Worm (Caenorhabditis elegans): ENCODE data around the gene ugt-20.

ugt-20 gene

DNA sequence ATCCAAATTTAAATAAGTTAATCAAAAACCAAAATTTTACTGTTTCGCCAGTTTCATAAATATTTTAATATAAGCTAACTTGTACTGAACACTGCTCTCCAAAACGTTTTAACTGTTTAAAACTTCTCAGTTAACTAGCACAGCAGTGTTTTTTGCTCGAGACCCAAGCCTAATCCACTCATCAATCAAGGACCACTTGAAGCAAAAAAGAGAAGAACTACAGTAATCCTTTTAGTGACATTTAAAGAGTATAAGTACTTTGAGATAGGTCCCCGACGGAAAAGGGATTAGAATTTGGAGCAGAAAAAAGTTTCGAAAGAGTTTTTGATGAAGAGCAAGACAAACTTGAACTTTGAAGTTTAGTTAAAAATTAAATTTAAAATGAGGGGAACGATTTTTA is 18.7 kb downstream of the ugt-20 start:
- no peak for TF ChIP-seq nhr-237 (tag; optimal IDR thresholded peaks at IDR 0.05)
- TF ChIP-seq snpc-4 (tag; optimal IDR thresholded peaks at IDR 0.05): no peak
- no peak for TF ChIP-seq ZK546.5 (tag; optimal IDR thresholded peaks at IDR 0.05)
- TF ChIP-seq ztf-1 (GFP tag; conservative IDR thresholded peaks at IDR 0.05): no peak
- TF ChIP-seq nhr-21 (tag; optimal IDR thresholded peaks at IDR 0.05): no peak
- TF ChIP-seq Y55F3AM.14 (GFP tag; optimal IDR thresholded peaks at IDR 0.05): no peak
- TF ChIP-seq C34F6.9 (tag; optimal IDR thresholded peaks at IDR 0.05): no peak
- TF ChIP-seq unc-62 (GFP tag; optimal IDR thresholded peaks at IDR 0.05): no peak
- no peak for TF ChIP-seq mdl-1 (tag; optimal IDR thresholded peaks at IDR 0.05)
- TF ChIP-seq sem-4 (tag; optimal IDR thresholded peaks at IDR 0.05): no peak
- no peak for TF ChIP-seq egl-27 (tag; optimal IDR thresholded peaks at IDR 0.05)
- no peak for TF ChIP-seq nhr-6 (tag; optimal IDR thresholded peaks at IDR 0.05)
- TF ChIP-seq ceh-16 (tag; optimal IDR thresholded peaks at IDR 0.05): no peak
- no peak for TF ChIP-seq aly-2 (tag; optimal IDR thresholded peaks at IDR 0.05)
- TF ChIP-seq nhr-10 (tag; optimal IDR thresholded peaks at IDR 0.05): no peak
- no peak for TF ChIP-seq lin-39 (tag; optimal IDR thresholded peaks at IDR 0.05)
- TF ChIP-seq nhr-12 (tag; optimal IDR thresholded peaks at IDR 0.05): no peak
- TF ChIP-seq alr-1 (tag; optimal IDR thresholded peaks at IDR 0.05): no peak

DNA sequence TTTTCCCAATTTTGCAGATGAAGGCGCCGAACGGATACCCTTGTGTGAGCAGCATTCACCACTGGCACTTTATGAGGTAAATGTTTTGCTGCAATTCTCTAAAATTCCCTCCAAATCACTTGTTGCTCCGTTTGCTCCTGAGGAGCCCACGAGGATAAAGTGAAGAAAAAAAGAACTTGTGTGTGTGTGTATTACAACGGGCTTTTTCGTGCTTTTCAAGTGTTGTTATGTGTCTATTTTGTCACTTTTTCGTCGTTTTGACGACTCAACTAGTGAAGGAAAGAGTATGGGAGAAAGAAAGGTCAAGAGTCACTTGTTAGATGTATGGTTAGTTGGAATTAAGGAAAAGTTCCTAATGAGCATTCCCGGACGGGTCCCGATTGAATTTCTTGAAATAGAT is 21.3 kb downstream of the ugt-20 start:
- TF ChIP-seq sem-4 (tag; optimal IDR thresholded peaks at IDR 0.05): no peak
- TF ChIP-seq C34F6.9 (tag; optimal IDR thresholded peaks at IDR 0.05): no peak
- TF ChIP-seq ztf-4 (tag; optimal IDR thresholded peaks at IDR 0.05): no peak
- no peak for TF ChIP-seq nhr-23 (tag; optimal IDR thresholded peaks at IDR 0.05)
- no peak for TF ChIP-seq F13H6.1 (tag; optimal IDR thresholded peaks at IDR 0.05)
- TF ChIP-seq ceh-82 (tag; optimal IDR thresholded peaks at IDR 0.05): no peak
- no peak for TF ChIP-seq ztf-1 (GFP tag; conservative IDR thresholded peaks at IDR 0.05)

DNA sequence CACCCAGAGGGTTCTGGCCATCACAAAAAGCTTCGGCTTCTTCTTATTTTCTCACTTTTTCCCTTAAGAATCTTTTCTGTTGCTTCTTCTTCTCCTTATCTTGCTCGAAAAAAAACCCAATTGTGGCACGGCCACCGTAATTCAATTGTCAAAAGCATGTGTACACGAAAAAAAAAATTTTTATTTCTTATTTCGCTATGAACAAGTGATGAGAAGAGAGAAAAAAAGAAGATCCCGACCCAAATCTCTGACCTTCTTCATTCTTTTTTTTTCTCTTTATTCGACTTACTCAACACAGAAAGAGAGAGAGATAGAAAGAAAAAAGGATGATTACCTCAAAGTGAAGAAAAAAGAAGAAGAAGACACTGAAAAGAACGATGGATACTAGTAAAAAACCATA is 22.5 kb downstream of the ugt-20 start:
- TF ChIP-seq unc-62 (GFP tag; optimal IDR thresholded peaks at IDR 0.05) (no peak), lsy-2 (tag; optimal IDR thresholded peaks at IDR 0.05) (peak in 1 of 2 experiments; percentile 41), zag-1 (tag; optimal IDR thresholded peaks at IDR 0.05) (peak; percentile 11), fos-1 (tag; optimal IDR thresholded peaks at IDR 0.05) (no peak), F13H6.1 (tag; optimal IDR thresholded peaks at IDR 0.05) (peak; percentile 28), crh-2 (tag; optimal IDR thresholded peaks at IDR 0.05) (no peak), nhr-21 (tag; optimal IDR thresholded peaks at IDR 0.05) (no peak), C34F6.9 (tag; optimal IDR thresholded peaks at IDR 0.05) (peak; percentile 48), unc-55 (GFP tag; optimal IDR thresholded peaks at IDR 0.05) (peak; percentile 14)

DNA sequence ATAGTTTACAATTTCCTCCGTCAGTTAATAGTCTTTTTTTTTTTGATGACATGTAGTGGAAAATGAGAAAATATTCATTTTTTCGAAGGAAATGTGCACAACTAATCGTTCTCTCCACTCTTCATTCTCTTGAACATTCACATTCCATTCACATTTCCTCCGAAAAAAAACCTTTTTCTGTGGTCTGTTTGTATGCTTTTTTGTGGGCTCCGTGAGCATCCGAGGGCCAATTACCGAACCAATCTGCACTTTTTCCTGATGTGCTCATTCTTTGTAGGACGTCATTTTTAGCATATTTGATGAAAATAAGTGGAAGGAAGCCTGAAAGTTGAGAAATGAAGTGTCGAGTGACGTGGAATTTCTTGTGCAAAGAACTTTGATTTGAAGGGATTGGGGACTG is 23.7 kb downstream of the ugt-20 start:
- TF ChIP-seq nhr-23 (tag; optimal IDR thresholded peaks at IDR 0.05) (no peak), dmd-4 (tag; optimal IDR thresholded peaks at IDR 0.05) (no peak), fos-1 (tag; optimal IDR thresholded peaks at IDR 0.05) (no peak), mab-5 (tag; optimal IDR thresholded peaks at IDR 0.05) (no peak), unc-55 (GFP tag; optimal IDR thresholded peaks at IDR 0.05) (no peak)

DNA sequence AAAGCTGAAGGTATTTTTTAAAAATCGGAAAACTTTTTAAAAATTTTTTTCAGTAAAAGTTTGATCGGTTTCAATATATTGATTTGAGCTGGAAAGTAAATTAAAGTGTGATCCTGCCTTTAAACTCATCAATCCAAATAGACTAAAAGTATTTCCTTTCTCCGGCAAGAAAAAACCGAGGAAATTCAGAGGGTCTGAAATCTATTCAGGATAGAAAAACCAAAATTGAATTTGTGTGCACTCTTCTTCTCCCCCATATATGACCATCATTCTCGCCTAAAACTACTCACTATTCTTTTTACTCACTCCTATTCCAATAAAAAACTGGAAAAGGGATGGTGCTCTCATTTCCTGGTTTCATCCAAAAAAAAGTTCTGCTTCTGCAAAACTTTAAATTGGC is 28.6 kb downstream of the ugt-20 start:
- TF ChIP-seq sma-9 (GFP tag; optimal IDR thresholded peaks at IDR 0.05) (peak; percentile 33), sma-9 (tag; optimal IDR thresholded peaks at IDR 0.05) (no peak), peb-1 (tag; optimal IDR thresholded peaks at IDR 0.05) (no peak)

DNA sequence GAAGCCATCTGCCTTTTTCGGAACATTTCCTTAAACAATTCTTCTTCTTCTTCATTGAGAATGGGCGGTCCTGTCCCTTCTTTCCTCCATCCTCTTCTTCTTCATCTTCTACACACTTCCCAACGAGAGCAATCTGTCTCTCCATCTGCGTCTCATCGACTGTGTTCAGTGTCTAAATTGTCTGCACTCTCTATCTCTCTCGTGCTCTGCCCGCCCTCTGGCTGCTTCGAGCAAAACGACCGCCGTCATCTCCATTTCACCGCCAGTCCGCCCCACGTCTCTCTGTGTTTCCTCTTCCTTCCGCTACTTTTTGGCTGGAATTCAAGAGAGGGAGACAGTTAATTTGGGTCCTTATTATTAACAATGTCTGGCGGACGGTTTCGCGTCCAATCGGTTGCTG is 30.0 kb downstream of the ugt-20 start:
- TF ChIP-seq sma-9 (GFP tag; optimal IDR thresholded peaks at IDR 0.05) (peak; percentile 39), sma-9 (tag; optimal IDR thresholded peaks at IDR 0.05) (no peak), F13H6.1 (tag; optimal IDR thresholded peaks at IDR 0.05) (peak; percentile 4), ztf-4 (tag; optimal IDR thresholded peaks at IDR 0.05) (no peak), nhr-129 (tag; optimal IDR thresholded peaks at IDR 0.05) (peak; percentile 15), elt-3 (tag; optimal IDR thresholded peaks at IDR 0.05) (no peak), ZK546.5 (tag; optimal IDR thresholded peaks at IDR 0.05) (no peak), nhr-25 (tag; optimal IDR thresholded peaks at IDR 0.05) (no peak), nhr-11 (tag; optimal IDR thresholded peaks at IDR 0.05) (no peak), lsy-2 (tag; optimal IDR thresholded peaks at IDR 0.05) (peak in 1 of 2 experiments; percentile 22), nhr-6 (tag; optimal IDR thresholded peaks at IDR 0.05) (no peak), C34F6.9 (tag; optimal IDR thresholded peaks at IDR 0.05) (peak; percentile 31), nhr-23 (tag; optimal IDR thresholded peaks at IDR 0.05) (no peak), crh-2 (tag; optimal IDR thresholded peaks at IDR 0.05) (peak; percentile 11), nhr-12 (tag; optimal IDR thresholded peaks at IDR 0.05) (no peak), unc-62 (GFP tag; optimal IDR thresholded peaks at IDR 0.05) (no peak), ztf-1 (GFP tag; conservative IDR thresholded peaks at IDR 0.05) (no peak), unc-55 (GFP tag; optimal IDR thresholded peaks at IDR 0.05) (peak; percentile 40)
